Worm (Caenorhabditis elegans): Measurements from ENCODE around the gene grl-8.

- TF ChIP-seq M03D4.4 (tag; optimal IDR thresholded peaks at IDR 0.05) (no peak), mab-5 (tag; optimal IDR thresholded peaks at IDR 0.05) (no peak), elt-3 (tag; optimal IDR thresholded peaks at IDR 0.05) (no peak), tbx-8 (GFP tag; optimal IDR thresholded peaks at IDR 0.05) (no peak), bed-3 (GFP tag; optimal IDR thresholded peaks at IDR 0.05) (no peak), elt-1 (tag; optimal IDR thresholded peaks at IDR 0.05; ENCODE audit: borderline replicate concordance, insufficient read depth) (no peak), lin-32 (GFP tag; optimal IDR thresholded peaks at IDR 0.05) (no peak), pha-4 (tag; optimal IDR thresholded peaks at IDR 0.05) (no peak), nhr-2 (tag; optimal IDR thresholded peaks at IDR 0.05) (no peak), ces-1 (GFP tag; optimal IDR thresholded peaks at IDR 0.05) (no peak), ceh-43 (GFP tag; optimal IDR thresholded peaks at IDR 0.05) (no peak), snpc-4 (tag; optimal IDR thresholded peaks at IDR 0.05) (no peak)
Measured at ce11 chrV:6685963-6686362, 46.9 kb downstream of the grl-8 start.
